Worm (Caenorhabditis elegans) whole organism, L1 larva: ENCODE measurements around the gene syf-2.

Experiments used
- isw-1 ChIP-seq: fragments of 200-800 bp; sonication (Bioruptor generic); IDR thresholded peaks from 2 replicates; pipeline ENCODE4 v1.3.6; 2022; ENCODE audit warnings: missing genetic modification characterization, missing compliant biosample characterization
- lin-39 ChIP-seq: fragments of 150-350 bp; optimal IDR thresholded peaks from 2 replicates; lab custom pipeline; 2014; ENCODE audit warnings: missing biosample characterization, missing genetic modification reagents, missing genetic modification characterization
- nhr-11 ChIP-seq: fragments of 150-350 bp; optimal IDR thresholded peaks from 2 replicates; lab custom pipeline; 2014; ENCODE audit warnings: missing biosample characterization, missing genetic modification characterization
- nhr-12 ChIP-seq: sonication (generic microtip); optimal IDR thresholded peaks from 2 replicates; lab custom pipeline; 2017; ENCODE audit warnings: missing biosample characterization, missing genetic modification characterization
- snpc-4 ChIP-seq: fragments of 150-350 bp; optimal IDR thresholded peaks from 2 replicates; lab custom pipeline; 2014; ENCODE audit warnings: missing biosample characterization, missing genetic modification characterization
- snu-23 ChIP-seq: sonication (generic microtip); optimal IDR thresholded peaks from 2 replicates; lab custom pipeline; 2016; ENCODE audit warnings: missing genetic modification characterization, missing compliant biosample characterization
- sup-37 ChIP-seq: fragments of 200-800 bp; sonication (Bioruptor generic); optimal IDR thresholded peaks from 2 replicates; lab custom pipeline; 2018; ENCODE audit warnings: mild to moderate bottlenecking, missing genetic modification characterization, missing compliant biosample characterization
- ztf-4 ChIP-seq: fragments of 150-350 bp; optimal IDR thresholded peaks from 2 replicates; lab custom pipeline; 2014; ENCODE audit warnings: missing biosample characterization, missing genetic modification characterization

DNA sequence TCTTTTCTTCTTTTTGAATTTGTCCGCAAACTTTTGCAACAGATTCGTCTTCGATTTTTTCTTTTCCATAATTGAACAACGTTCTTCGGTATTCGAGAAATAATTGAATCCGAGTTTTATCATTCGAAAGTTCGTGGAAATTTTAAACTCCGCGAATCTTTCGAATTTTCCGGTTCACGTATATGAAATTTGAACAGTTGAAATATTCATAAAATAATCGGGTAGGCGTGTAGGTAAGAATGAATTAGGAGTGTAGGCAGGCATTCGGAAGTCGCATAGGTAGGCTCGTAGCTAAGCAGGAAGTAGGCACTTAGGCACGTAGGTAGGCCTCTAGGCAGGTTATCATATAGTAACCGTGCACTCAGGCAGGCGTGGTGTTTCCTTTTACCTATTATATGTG lies 23.7 kb downstream of the syf-2 start, which contains the start of gene B0280.11:
- TF ChIP-seq snpc-4 (tag; lab: Kevin White, UChicago) (no peak), nhr-11 (no peak), lin-39 (tag; lab: Kevin White, UChicago) (no peak), isw-1 (GFP tag; lab: Robert Waterston, UW) (no peak), snu-23 (GFP tag; lab: Kevin White, UChicago) (no peak), ztf-4 (tag; lab: Kevin White, UChicago) (no peak), nhr-12 (tag; lab: Kevin White, UChicago) (no peak), sup-37 (GFP tag; lab: Kevin White, UChicago) (no peak)
